Worm (Caenorhabditis elegans): ENCODE data around the gene algn-2.

- TF ChIP-seq nhr-237 (tag; optimal IDR thresholded peaks at IDR 0.05) (no peak), unc-62 (GFP tag; optimal IDR thresholded peaks at IDR 0.05) (no peak), alr-1 (tag; optimal IDR thresholded peaks at IDR 0.05; ENCODE audit: borderline replicate concordance) (no peak), nhr-47 (tag; optimal IDR thresholded peaks at IDR 0.05) (no peak), nhr-71 (tag; optimal IDR thresholded peaks at IDR 0.05) (no peak), nhr-76 (tag; optimal IDR thresholded peaks at IDR 0.05) (no peak), Y116A8C.19 (tag; optimal IDR thresholded peaks at IDR 0.05; ENCODE audit: borderline replicate concordance) (no peak), lir-3 (tag; optimal IDR thresholded peaks at IDR 0.05; ENCODE audit: poor library complexity) (no peak)
These were observed 41.2 kb downstream of the algn-2 start, which contains the start of gene EEED8.2 for ce11 chrII:5416204-5416764.
